Worm (Caenorhabditis elegans) whole organism, L2 larva: ENCODE results near the gene str-205.

Experiments used
- blmp-1 ChIP-seq: sonication (generic microtip); optimal IDR thresholded peaks from 2 replicates; lab custom pipeline; 2017; ENCODE audit warnings: missing genetic modification characterization, mild to moderate bottlenecking, missing compliant biosample characterization, antibody characterized with exemption, moderate library complexity; ENCODE audit not compliant: insufficient read depth
- elt-3 ChIP-seq: sonication (generic microtip); optimal IDR thresholded peaks from 2 replicates; lab custom pipeline; 2017; ENCODE audit warnings: missing biosample characterization, missing genetic modification characterization
- lin-11 ChIP-seq: fragments of 150-350 bp; sonication (generic microtip); optimal IDR thresholded peaks from 2 replicates; lab custom pipeline; 2014; ENCODE audit warnings: missing biosample characterization, missing genetic modification characterization, inconsistent platforms, mixed read lengths
- lin-13 ChIP-seq: fragments of 150-350 bp; optimal IDR thresholded peaks from 2 replicates; lab custom pipeline; 2014; ENCODE audit warnings: missing biosample characterization, missing genetic modification reagents, missing genetic modification characterization
- lsy-2 ChIP-seq, 2 experiments: fragments of 150-350 bp in 1 of 2; sonication (generic microtip) in 1 of 2; optimal IDR thresholded peaks; 2 replicates each; lab custom pipeline; 2014 to 2017; ENCODE audit warnings: missing biosample characterization in 2 of 2, missing genetic modification characterization in 2 of 2
- mdl-1 ChIP-seq, 2 experiments: fragments of 150-350 bp in 1 of 2; sonication (generic microtip) in 1 of 2; optimal IDR thresholded peaks; 2 replicates each; lab custom pipeline; 2017; ENCODE audit warnings: missing biosample characterization in 2 of 2, missing genetic modification characterization in 2 of 2
- nhr-12 ChIP-seq: fragments of 150-350 bp; optimal IDR thresholded peaks from 2 replicates; lab custom pipeline; 2014; ENCODE audit warnings: missing biosample characterization, missing genetic modification characterization
- nhr-23 ChIP-seq: fragments of 150-350 bp; optimal IDR thresholded peaks from 2 replicates; lab custom pipeline; 2014; ENCODE audit warnings: missing biosample characterization, missing genetic modification reagents, missing genetic modification characterization
- skn-1 ChIP-seq: sonication (generic microtip); optimal IDR thresholded peaks from 2 replicates; lab custom pipeline; 2017; ENCODE audit warnings: missing biosample characterization, missing genetic modification characterization
- snpc-4 ChIP-seq: fragments of 150-350 bp; optimal IDR thresholded peaks from 2 replicates; lab custom pipeline; 2014; ENCODE audit warnings: missing biosample characterization, missing genetic modification characterization
- unc-39 ChIP-seq: fragments of 150-350 bp; optimal IDR thresholded peaks from 2 replicates; lab custom pipeline; 2014; ENCODE audit warnings: missing biosample characterization, missing genetic modification characterization
- unc-62 ChIP-seq: fragments of 150-350 bp; optimal IDR thresholded peaks from 2 replicates; lab custom pipeline; 2014; ENCODE audit warnings: missing biosample characterization, missing genetic modification reagents, missing genetic modification characterization

DNA sequence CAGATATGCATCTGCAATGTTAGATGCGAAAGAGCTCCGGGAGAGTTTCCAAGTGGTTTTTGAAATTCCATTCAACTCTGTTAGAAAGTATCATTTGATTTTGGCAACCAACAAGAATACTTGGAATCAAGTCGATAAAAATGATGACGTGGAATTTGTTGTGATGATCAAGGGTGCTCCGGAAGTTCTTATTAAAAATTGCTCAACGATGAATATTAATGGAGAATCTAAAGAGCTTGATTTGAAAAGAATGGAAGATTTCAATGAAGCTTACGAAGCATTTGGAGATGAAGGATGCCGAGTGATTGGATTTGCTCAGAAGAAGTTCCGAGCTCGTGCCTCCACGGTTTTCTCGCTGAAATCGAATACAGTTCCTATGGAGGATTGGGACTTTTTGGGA, 7.6 kb upstream of the str-205 start:
- TF ChIP-seq elt-3 (tag; lab: Kevin White, UChicago) (no peak), unc-62 (no peak), skn-1 (no peak), lin-11 (tag; lab: Kevin White, UChicago) (no peak), unc-39 (tag; lab: Kevin White, UChicago) (no peak), nhr-23 (no peak), blmp-1 (tag; lab: Kevin White, UChicago) (no peak), lin-13 (no peak), mdl-1 (tag; optimal IDR thresholded peaks at IDR 0.05; lab: Kevin White, UChicago) (no peak), nhr-12 (no peak), lsy-2 (tag; optimal IDR thresholded peaks at IDR 0.05; lab: Kevin White, UChicago) (no peak), snpc-4 (tag; lab: Kevin White, UChicago) (no peak)
